Worm (Caenorhabditis elegans) whole organism, early embryonic: ENCODE results near the gene ZK1037.6.
"Not testable (repeated sequence)": the region's sequence is repeated elsewhere in the genome, so short reads cannot be mapped to it uniquely, and the experiment has no call there.

Experiments
- B0310.2 ChIP-seq: sonication (generic microtip); optimal IDR thresholded peaks from 2 replicates; lab custom pipeline; 2016; ENCODE audit warnings: mild to moderate bottlenecking, missing genetic modification characterization, missing compliant biosample characterization
- F13C5.2 ChIP-seq: sonication (generic microtip); optimal IDR thresholded peaks from 2 replicates; lab custom pipeline; 2017; ENCODE audit warnings: mild to moderate bottlenecking, missing genetic modification characterization, inconsistent platforms, missing compliant biosample characterization
- aly-1 ChIP-seq: sonication (generic microtip); optimal IDR thresholded peaks from 2 replicates; lab custom pipeline; 2016; ENCODE audit warnings: missing genetic modification characterization, missing compliant biosample characterization
- ama-1 ChIP-seq: fragments of 150-350 bp; optimal IDR thresholded peaks from 2 replicates; lab custom pipeline; 2014
- ceh-13 ChIP-seq: fragments of 200-800 bp; sonication (Bioruptor generic); optimal IDR thresholded peaks from 2 replicates; lab custom pipeline; 2018; ENCODE audit warnings: mild to moderate bottlenecking, missing genetic modification characterization, missing compliant biosample characterization
- ceh-36 ChIP-seq: sonication (generic microtip); optimal IDR thresholded peaks from 2 replicates; lab custom pipeline; 2016; ENCODE audit warnings: missing genetic modification characterization, inconsistent platforms, missing compliant biosample characterization
- ets-7 ChIP-seq: sonication (generic microtip); optimal IDR thresholded peaks from 2 replicates; lab custom pipeline; 2016; ENCODE audit warnings: missing genotype, missing genetic modification characterization, missing compliant biosample characterization
- flt-1 ChIP-seq: fragments of 200-800 bp; sonication (Bioruptor generic); IDR thresholded peaks from 2 replicates; pipeline ENCODE4 v1.3.6; 2022; ENCODE audit warnings: missing genetic modification characterization, missing compliant biosample characterization
- hmbx-1 ChIP-seq: sonication (generic microtip); optimal IDR thresholded peaks from 2 replicates; lab custom pipeline; 2016; ENCODE audit warnings: mild to moderate bottlenecking, missing genetic modification characterization, missing compliant biosample characterization
- hmg-4 ChIP-seq: fragments of 200-800 bp; sonication (Bioruptor generic); optimal IDR thresholded peaks from 2 replicates; lab custom pipeline; 2018; ENCODE audit warnings: mild to moderate bottlenecking, missing genetic modification characterization, missing compliant biosample characterization
- hnd-1 ChIP-seq: sonication (generic microtip); optimal IDR thresholded peaks from 2 replicates; lab custom pipeline; 2016; ENCODE audit warnings: missing genetic modification characterization, missing compliant biosample characterization
- pes-1 ChIP-seq: fragments of 200-800 bp; sonication (Bioruptor generic); IDR thresholded peaks from 2 replicates; pipeline ENCODE4 v1.3.6; 2022; ENCODE audit warnings: missing genetic modification reagents, missing genetic modification characterization, missing compliant biosample characterization
- scrt-1 ChIP-seq: fragments of 200-800 bp; sonication (Bioruptor generic); IDR thresholded peaks from 2 replicates; pipeline ENCODE4 v1.3.6; 2022; ENCODE audit warnings: missing genetic modification characterization, missing compliant biosample characterization
- sea-1 ChIP-seq: fragments of 200-800 bp; sonication (Bioruptor generic); conservative IDR thresholded peaks from 2 replicates; pipeline ENCODE4 v1.3.6; 2022; ENCODE audit warnings: missing genetic modification characterization, missing compliant biosample characterization
- tbx-11 ChIP-seq: fragments of 200-800 bp; sonication (Bioruptor generic); IDR thresholded peaks from 2 replicates; pipeline ENCODE4 v1.3.6; 2022; ENCODE audit warnings: missing genetic modification characterization, missing compliant biosample characterization
- tbx-37 ChIP-seq: fragments of 200-800 bp; sonication (Bioruptor generic); conservative IDR thresholded peaks from 2 replicates; pipeline ENCODE4 v1.3.6; 2022; ENCODE audit warnings: missing genetic modification reagents, missing genetic modification characterization, missing compliant biosample characterization
- tra-4 ChIP-seq: sonication (generic microtip); optimal IDR thresholded peaks from 2 replicates; lab custom pipeline; 2017; ENCODE audit warnings: missing genetic modification characterization, missing compliant biosample characterization

Gene ZK1037.6

ce11 chrV:15327745-15328447 is at the start of gene ZK1037.6:
TSS of gene ZK1037.6 (minus strand) at chrV:15327795.
- no peak for TF ChIP-seq hmbx-1
- no peak for TF ChIP-seq hmg-4 (GFP tag; lab: Kevin White, UChicago)
- TF ChIP-seq F13C5.2 (tag; lab: Kevin White, UChicago) = no peak
- no peak for TF ChIP-seq aly-1 (tag; lab: Kevin White, UChicago)
- no peak for TF ChIP-seq scrt-1 (GFP tag; lab: Robert Waterston, UW)
- TF ChIP-seq ceh-13 (GFP tag; lab: Kevin White, UChicago) = no peak
- no peak for TF ChIP-seq ceh-36 (tag; lab: Kevin White, UChicago)
- no peak for TF ChIP-seq tbx-37 (GFP tag; lab: Robert Waterston, UW)
- no peak for TF ChIP-seq flt-1
- TF ChIP-seq ama-1 (lab: Kevin White, UChicago) = no peak
- no peak for TF ChIP-seq tra-4 (tag; lab: Kevin White, UChicago)
- no peak for TF ChIP-seq hnd-1 (tag; lab: Kevin White, UChicago)
- TF ChIP-seq sea-1 (GFP tag; lab: Robert Waterston, UW) = no peak
- no peak for TF ChIP-seq ets-7
- TF ChIP-seq pes-1 = no peak
- TF ChIP-seq B0310.2 = no peak
- TF ChIP-seq tbx-11 (GFP tag; lab: Robert Waterston, UW) = no peak

DNA sequence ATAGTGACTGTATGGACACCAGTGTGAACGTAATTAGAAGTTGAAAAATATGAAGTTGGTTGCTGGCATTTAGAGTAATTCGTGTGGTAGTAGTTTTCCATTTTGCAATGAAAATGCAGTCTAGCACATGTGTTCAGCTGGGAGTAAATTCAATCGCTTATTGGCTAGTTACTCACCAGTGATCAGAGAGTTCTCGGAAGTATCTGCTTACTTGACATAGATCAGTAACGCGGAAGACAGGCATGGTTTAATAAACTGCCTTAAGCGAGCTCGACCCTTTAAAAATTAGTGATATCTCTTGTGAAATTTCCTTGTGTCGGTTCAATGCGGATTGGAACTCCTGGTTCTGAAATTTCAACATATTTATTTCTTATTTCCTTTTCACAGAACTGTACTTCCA is 48.6 kb upstream of the ZK1037.6 start, which contains the start of gene srh-52:
Gene srh-52 (minus strand): TSS at position 101 of the 400 bp plus-strand sequence.
- TF ChIP-seq sea-1 (GFP tag; lab: Robert Waterston, UW) (no peak), ama-1 (lab: Kevin White, UChicago) (no peak), hmg-4 (GFP tag; lab: Kevin White, UChicago) (no peak), flt-1 (no peak), tra-4 (tag; lab: Kevin White, UChicago) (no peak), pes-1 (no peak), hmbx-1 (no peak), tbx-37 (GFP tag; lab: Robert Waterston, UW) (no peak), aly-1 (tag; lab: Kevin White, UChicago) (no peak), F13C5.2 (tag; lab: Kevin White, UChicago) (no peak), scrt-1 (GFP tag; lab: Robert Waterston, UW) (no peak)

DNA sequence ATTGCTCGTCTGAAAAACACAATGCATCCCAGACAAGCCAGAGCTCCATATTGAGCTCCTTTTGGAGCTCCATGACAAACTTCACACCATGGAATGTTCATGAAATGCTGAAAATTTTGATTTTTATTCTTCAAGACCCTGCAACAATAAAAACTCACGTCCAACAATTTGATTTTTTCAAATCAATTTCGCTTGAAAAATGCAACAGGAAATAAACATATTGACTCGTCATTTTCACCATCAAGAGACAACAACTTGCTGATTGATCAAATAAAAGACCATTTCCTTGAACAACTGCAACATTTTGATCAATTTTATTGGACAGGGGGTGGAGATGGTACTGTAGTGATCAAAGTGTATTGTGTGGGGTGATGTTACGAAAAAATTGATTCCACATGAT is 42.1 kb upstream of the ZK1037.6 start, which contains the start of gene nhr-269:
Gene nhr-269 (minus strand): TSS at position 101 of the 400 bp plus-strand sequence.
- TF ChIP-seq ceh-13 (GFP tag; lab: Kevin White, UChicago) (no peak), ceh-36 (tag; lab: Kevin White, UChicago) (no peak), flt-1 (no peak), tbx-11 (GFP tag; lab: Robert Waterston, UW) (no peak), hmg-4 (GFP tag; lab: Kevin White, UChicago) (no peak)

DNA sequence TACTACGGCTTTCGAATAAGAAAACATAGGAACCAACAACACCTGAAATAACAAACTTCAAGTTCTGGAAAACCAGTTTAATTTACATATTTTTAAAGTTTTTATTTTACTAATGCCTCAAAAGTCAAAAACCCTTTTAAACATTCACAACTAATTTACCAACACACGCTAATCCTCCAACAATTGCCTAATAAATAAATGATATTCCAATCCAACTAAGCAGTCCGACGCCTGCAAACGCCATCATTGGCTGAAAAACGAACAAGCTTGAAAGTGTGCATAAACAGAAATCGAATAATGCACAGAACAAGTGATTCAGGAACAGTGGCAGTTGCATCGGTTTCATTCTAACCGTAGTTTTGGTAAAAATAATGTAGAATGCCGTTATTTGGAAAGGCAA is 40.2 kb upstream of the ZK1037.6 start:
- TF ChIP-seq sea-1 (GFP tag; lab: Robert Waterston, UW) = no peak
- TF ChIP-seq hnd-1 (tag; lab: Kevin White, UChicago) = no peak
- no peak for TF ChIP-seq pes-1
- TF ChIP-seq hmbx-1 = no peak
- no peak for TF ChIP-seq tbx-37 (GFP tag; lab: Robert Waterston, UW)
- no peak for TF ChIP-seq B0310.2
- TF ChIP-seq tbx-11 (GFP tag; lab: Robert Waterston, UW) = no peak
- no peak for TF ChIP-seq ceh-13 (GFP tag; lab: Kevin White, UChicago)
- no peak for TF ChIP-seq F13C5.2 (tag; lab: Kevin White, UChicago)
- no peak for TF ChIP-seq aly-1 (tag; lab: Kevin White, UChicago)
- no peak for TF ChIP-seq ama-1 (lab: Kevin White, UChicago)
- no peak for TF ChIP-seq ets-7
- TF ChIP-seq tra-4 (tag; lab: Kevin White, UChicago) = no peak
- TF ChIP-seq flt-1 = no peak
- no peak for TF ChIP-seq ceh-36 (tag; lab: Kevin White, UChicago)
- TF ChIP-seq hmg-4 (GFP tag; lab: Kevin White, UChicago) = no peak
- TF ChIP-seq scrt-1 (GFP tag; lab: Robert Waterston, UW) = no peak

ce11 chrV:15361412-15361811 is 33.8 kb upstream of the ZK1037.6 start, which contains the start of gene ech-1.1:
TSS of gene ech-1.1 (minus strand) at chrV:15361512.
- not testable (repeated sequence) for TF ChIP-seq tbx-37 (GFP tag; lab: Robert Waterston, UW); F13C5.2 (tag; lab: Kevin White, UChicago); hmbx-1

ce11 chrV:15354648-15355047 is 27.1 kb upstream of the ZK1037.6 start, which contains the start of gene C29F3.7:
TSS of gene C29F3.7 (plus strand) at chrV:15354901.
- no peak for TF ChIP-seq sea-1 (GFP tag; lab: Robert Waterston, UW)
- no peak for TF ChIP-seq ceh-36 (tag; lab: Kevin White, UChicago)
- no peak for TF ChIP-seq ets-7
- TF ChIP-seq tbx-37 (GFP tag; lab: Robert Waterston, UW) = no peak
- TF ChIP-seq scrt-1 (GFP tag; lab: Robert Waterston, UW) = no peak
- no peak for TF ChIP-seq tbx-11 (GFP tag; lab: Robert Waterston, UW)
- TF ChIP-seq tra-4 (tag; lab: Kevin White, UChicago) = no peak
- TF ChIP-seq ama-1 (lab: Kevin White, UChicago) = no peak
- TF ChIP-seq hmbx-1 = no peak
- no peak for TF ChIP-seq ceh-13 (GFP tag; lab: Kevin White, UChicago)
- no peak for TF ChIP-seq hmg-4 (GFP tag; lab: Kevin White, UChicago)
- no peak for TF ChIP-seq aly-1 (tag; lab: Kevin White, UChicago)
- TF ChIP-seq F13C5.2 (tag; lab: Kevin White, UChicago) = no peak
- no peak for TF ChIP-seq pes-1
- no peak for TF ChIP-seq flt-1
- no peak for TF ChIP-seq hnd-1 (tag; lab: Kevin White, UChicago)
- no peak for TF ChIP-seq B0310.2

DNA sequence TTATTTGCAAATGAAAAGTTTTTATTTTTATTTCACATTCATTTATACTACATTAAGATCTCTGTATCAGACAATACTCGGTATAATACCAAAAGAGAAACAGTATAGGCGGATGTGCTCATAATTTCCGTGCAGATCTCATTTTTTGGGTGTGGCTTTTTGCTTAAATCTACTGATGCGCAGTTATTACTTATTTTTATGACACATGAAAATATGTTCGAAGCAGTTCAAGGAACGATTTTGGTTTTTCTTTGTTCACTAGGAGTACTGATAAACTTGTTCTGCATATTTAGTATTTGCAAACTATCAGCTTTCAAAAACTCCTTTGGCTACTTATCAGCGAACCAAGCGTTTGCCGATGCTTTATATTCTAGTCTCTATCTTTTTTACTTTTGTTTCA is 24.8 kb upstream of the ZK1037.6 start, which contains the start of gene srx-58:
Gene srx-58 (plus strand): TSS at position 301 of the 400 bp plus-strand sequence.
- TF ChIP-seq aly-1 (tag; lab: Kevin White, UChicago) (no peak), tbx-37 (GFP tag; lab: Robert Waterston, UW) (no peak), hmg-4 (GFP tag; lab: Kevin White, UChicago) (no peak), ceh-36 (tag; lab: Kevin White, UChicago) (no peak), tbx-11 (GFP tag; lab: Robert Waterston, UW) (no peak), ceh-13 (GFP tag; lab: Kevin White, UChicago) (no peak), B0310.2 (no peak), scrt-1 (GFP tag; lab: Robert Waterston, UW) (no peak), pes-1 (no peak), hnd-1 (tag; lab: Kevin White, UChicago) (no peak), tra-4 (tag; lab: Kevin White, UChicago) (no peak), F13C5.2 (tag; lab: Kevin White, UChicago) (no peak), ets-7 (no peak), hmbx-1 (no peak), ama-1 (lab: Kevin White, UChicago) (no peak), sea-1 (GFP tag; lab: Robert Waterston, UW) (no peak)
